Worm (Caenorhabditis elegans) whole organism, L1 larva: ENCODE results near the gene pmp-1.
A peak's percentile ranks its signal among the peaks of the same experiment; 100 is the strongest.

Experiments
- C04F5.9 ChIP-seq: sonication (generic microtip); optimal IDR thresholded peaks from 2 replicates; lab custom pipeline; 2016; ENCODE audit warnings: missing genetic modification characterization, missing compliant biosample characterization
- F16B12.6 ChIP-seq: fragments of 150-350 bp; optimal IDR thresholded peaks from 2 replicates; lab custom pipeline; 2014; ENCODE audit warnings: missing biosample characterization, missing genetic modification characterization
- Y116A8C.19 ChIP-seq: sonication (generic microtip); optimal IDR thresholded peaks from 2 replicates; lab custom pipeline; 2016; ENCODE audit warnings: missing compliant biosample characterization, missing genetic modification characterization, borderline replicate concordance
- aha-1 ChIP-seq: fragments of 150-350 bp; optimal IDR thresholded peaks from 2 replicates; lab custom pipeline; 2014; ENCODE audit warnings: missing biosample characterization, missing genetic modification characterization
- ama-1 ChIP-seq: fragments of 150-350 bp; optimal IDR thresholded peaks from 2 replicates; lab custom pipeline; 2014
- blmp-1 ChIP-seq: fragments of 150-350 bp; optimal IDR thresholded peaks from 2 replicates; lab custom pipeline; 2014; ENCODE audit warnings: missing biosample characterization, missing genetic modification characterization
- ceh-8 ChIP-seq: fragments of 200-800 bp; sonication (Bioruptor generic); optimal IDR thresholded peaks from 2 replicates; lab custom pipeline; 2018; ENCODE audit warnings: mild to moderate bottlenecking, missing genetic modification characterization, moderate library complexity, missing compliant biosample characterization
- ceh-88 ChIP-seq: fragments of 200-800 bp; sonication (Bioruptor generic); IDR thresholded peaks from 2 replicates; pipeline ENCODE4 v1.3.6; 2022; ENCODE audit warnings: missing genetic modification characterization, missing compliant biosample characterization
- ceh-90 ChIP-seq: sonication (generic microtip); optimal IDR thresholded peaks from 2 replicates; lab custom pipeline; 2016; ENCODE audit warnings: missing genetic modification characterization, missing compliant biosample characterization
- dpl-1 ChIP-seq, 3 experiments: fragments of 150-350 bp in 2 of 3; sonication (generic microtip) in 1 of 3; optimal IDR thresholded peaks; 2 replicates each; lab custom pipeline; 2014 to 2017; ENCODE audit warnings: missing biosample characterization in 3 of 3, missing genetic modification characterization in 3 of 3, missing genetic modification reagents in 3 of 3
- efl-1 ChIP-seq, 4 experiments: fragments of 150-350 bp; optimal IDR thresholded peaks in 3 of 4; peaks in 1 of 4; 1 replicate in 1 of 4; 2 replicates in 3 of 4; lab custom pipeline; 2014; ENCODE audit warnings: missing biosample characterization in 2 of 4, missing genetic modification characterization in 2 of 4, missing genetic modification reagents in 2 of 4
- efl-3 ChIP-seq: fragments of 200-800 bp; sonication (Bioruptor generic); optimal IDR thresholded peaks from 2 replicates; lab custom pipeline; 2018; ENCODE audit warnings: mild to moderate bottlenecking, missing genetic modification characterization, missing compliant biosample characterization
- egl-13 ChIP-seq: sonication (generic microtip); optimal IDR thresholded peaks from 2 replicates; lab custom pipeline; 2016; ENCODE audit warnings: missing genotype, missing genetic modification reagents, missing genetic modification characterization, missing compliant biosample characterization
- egl-27 ChIP-seq, 2 experiments: fragments of 150-350 bp in 1 of 2; sonication (generic microtip); optimal IDR thresholded peaks; 3 replicates each; lab custom pipeline; 2017 to 2018; ENCODE audit warnings: missing biosample characterization in 2 of 2, missing genetic modification characterization in 2 of 2, missing genetic modification reagents in 2 of 2
- fkh-10 ChIP-seq: sonication (generic microtip); optimal IDR thresholded peaks from 2 replicates; lab custom pipeline; 2017; ENCODE audit warnings: missing biosample characterization, missing genetic modification reagents, missing genetic modification characterization
- fkh-8 ChIP-seq: sonication (generic microtip); optimal IDR thresholded peaks from 2 replicates; lab custom pipeline; 2016; ENCODE audit warnings: mild to moderate bottlenecking, missing genetic modification characterization, missing compliant biosample characterization
- fos-1 ChIP-seq: fragments of 150-350 bp; optimal IDR thresholded peaks from 2 replicates; lab custom pipeline; 2014; ENCODE audit warnings: missing biosample characterization, missing genetic modification characterization
- grh-1 ChIP-seq: fragments of 200-800 bp; sonication (Bioruptor generic); IDR thresholded peaks from 2 replicates; pipeline ENCODE4 v1.3.6; 2022; ENCODE audit warnings: missing genetic modification reagents, missing genetic modification characterization, missing compliant biosample characterization
- hpl-2 ChIP-seq: fragments of 150-350 bp; optimal IDR thresholded peaks from 2 replicates; lab custom pipeline; 2014; ENCODE audit warnings: missing biosample characterization, missing genetic modification reagents, missing genetic modification characterization
- lin-14 ChIP-seq: fragments of 200-800 bp; sonication (Bioruptor generic); optimal IDR thresholded peaks from 2 replicates; lab custom pipeline; 2018; ENCODE audit warnings: mild to moderate bottlenecking, missing genetic modification characterization, moderate library complexity, missing compliant biosample characterization
- lin-35 ChIP-seq, 2 experiments: fragments of 150-350 bp; optimal IDR thresholded peaks; 2 replicates each; lab custom pipeline; 2014; ENCODE audit warnings: missing biosample characterization in 2 of 2, missing genetic modification characterization in 2 of 2, missing genetic modification reagents in 2 of 2
- lin-39 ChIP-seq: fragments of 150-350 bp; optimal IDR thresholded peaks from 2 replicates; lab custom pipeline; 2014; ENCODE audit warnings: missing biosample characterization, missing genetic modification reagents, missing genetic modification characterization
- lsy-2 ChIP-seq, 2 experiments: fragments of 150-350 bp; optimal IDR thresholded peaks; 2 replicates each; lab custom pipeline; 2014; ENCODE audit warnings: missing biosample characterization in 2 of 2, missing genetic modification characterization in 2 of 2
- mab-9 ChIP-seq: fragments of 200-800 bp; sonication (Bioruptor generic); IDR thresholded peaks from 2 replicates; pipeline ENCODE4 v1.3.6; 2022; ENCODE audit warnings: missing genetic modification reagents, missing genetic modification characterization, missing compliant biosample characterization
- mdl-1 ChIP-seq, 2 experiments: fragments of 150-350 bp; optimal IDR thresholded peaks; 2 replicates each; lab custom pipeline; 2014 to 2017; ENCODE audit warnings: missing biosample characterization in 2 of 2, missing genetic modification characterization in 2 of 2, inconsistent platforms in 1 of 2
- mep-1 ChIP-seq: fragments of 150-350 bp; optimal IDR thresholded peaks from 2 replicates; lab custom pipeline; 2014; ENCODE audit warnings: missing biosample characterization, missing genetic modification characterization
- nhr-12 ChIP-seq: sonication (generic microtip); optimal IDR thresholded peaks from 2 replicates; lab custom pipeline; 2017; ENCODE audit warnings: missing biosample characterization, missing genetic modification characterization
- nhr-237 ChIP-seq: fragments of 150-350 bp; optimal IDR thresholded peaks from 2 replicates; lab custom pipeline; 2014; ENCODE audit warnings: missing biosample characterization, missing genetic modification characterization
- nhr-28 ChIP-seq: fragments of 150-350 bp; optimal IDR thresholded peaks from 2 replicates; lab custom pipeline; 2014; ENCODE audit warnings: missing biosample characterization, missing genetic modification characterization
- nhr-47 ChIP-seq: sonication (generic microtip); optimal IDR thresholded peaks from 2 replicates; lab custom pipeline; 2016; ENCODE audit warnings: mild to moderate bottlenecking, missing genetic modification characterization, moderate library complexity, missing compliant biosample characterization
- nhr-71 ChIP-seq: sonication (generic microtip); optimal IDR thresholded peaks from 2 replicates; lab custom pipeline; 2016; ENCODE audit warnings: mild to moderate bottlenecking, missing genetic modification characterization, moderate library complexity, missing compliant biosample characterization
- nhr-84 ChIP-seq: sonication (generic microtip); optimal IDR thresholded peaks from 2 replicates; lab custom pipeline; 2017; ENCODE audit warnings: missing biosample characterization, missing genetic modification characterization
- nhr-90 ChIP-seq: sonication (generic microtip); optimal IDR thresholded peaks from 2 replicates; lab custom pipeline; 2016; ENCODE audit warnings: mild to moderate bottlenecking, missing genetic modification characterization, missing compliant biosample characterization; ENCODE audit not compliant: poor library complexity
- pag-3 ChIP-seq: sonication (generic microtip); optimal IDR thresholded peaks from 2 replicates; lab custom pipeline; 2017; ENCODE audit warnings: missing genetic modification characterization, mild to moderate bottlenecking, missing compliant biosample characterization, antibody characterized with exemption, borderline replicate concordance; ENCODE audit not compliant: insufficient read depth
- pqm-1 ChIP-seq: sonication (generic microtip); optimal IDR thresholded peaks from 3 replicates; lab custom pipeline; 2017; ENCODE audit warnings: missing biosample characterization, missing genetic modification characterization
- sptf-1 ChIP-seq: fragments of 150-350 bp; optimal IDR thresholded peaks from 2 replicates; lab custom pipeline; 2014; ENCODE audit warnings: missing biosample characterization, missing genetic modification characterization
- sup-37 ChIP-seq: fragments of 200-800 bp; sonication (Bioruptor generic); optimal IDR thresholded peaks from 2 replicates; lab custom pipeline; 2018; ENCODE audit warnings: mild to moderate bottlenecking, missing genetic modification characterization, missing compliant biosample characterization
- swsn-7 ChIP-seq: sonication (generic microtip); optimal IDR thresholded peaks from 2 replicates; lab custom pipeline; 2016; ENCODE audit warnings: missing genetic modification characterization, missing compliant biosample characterization
- tbx-2 ChIP-seq: sonication (generic microtip); optimal IDR thresholded peaks from 2 replicates; lab custom pipeline; 2016; ENCODE audit warnings: missing genetic modification characterization, missing compliant biosample characterization
- vab-15 ChIP-seq: sonication (generic microtip); optimal IDR thresholded peaks from 2 replicates; lab custom pipeline; 2017; ENCODE audit warnings: missing genotype, mild to moderate bottlenecking, missing genetic modification characterization, missing compliant biosample characterization

pmp-1 gene

ce11 chrII:6838270-6838878, 45.2 kb downstream of the pmp-1 start:
- no peak for TF ChIP-seq aha-1 (tag; lab: Kevin White, UChicago)
- no peak for TF ChIP-seq sptf-1
- no peak for TF ChIP-seq fkh-10 (GFP tag; lab: Kevin White, UChicago)
- TF ChIP-seq dpl-1 (GFP tag; optimal IDR thresholded peaks at IDR 0.05; lab: Kevin White, UChicago): no peak
- no peak for TF ChIP-seq lin-39
- no peak for TF ChIP-seq nhr-28 (tag; lab: Kevin White, UChicago)
- peak; percentile 15 for TF ChIP-seq nhr-71
- peak; percentile 47 for TF ChIP-seq tbx-2 (tag; lab: Kevin White, UChicago)
- TF ChIP-seq efl-3 (GFP tag; lab: Kevin White, UChicago): no peak
- TF ChIP-seq pqm-1 (tag; lab: Kevin White, UChicago): no peak
- TF ChIP-seq Y116A8C.19 (tag; lab: Kevin White, UChicago): no peak
- TF ChIP-seq swsn-7: no peak
- no peak for TF ChIP-seq pag-3 (tag; lab: Kevin White, UChicago)
- no peak for TF ChIP-seq nhr-90 (tag; lab: Kevin White, UChicago)
- peak; percentile 72 to 84 for TF ChIP-seq egl-27 (tag; optimal IDR thresholded peaks at IDR 0.05; lab: Kevin White, UChicago)
- no peak for TF ChIP-seq ceh-90 (tag; lab: Kevin White, UChicago)
- TF ChIP-seq ceh-8 (GFP tag; lab: Kevin White, UChicago): peak; percentile 58
- no peak for TF ChIP-seq efl-1 (optimal IDR thresholded peaks at IDR 0.05; lab: Kevin White, UChicago)
- TF ChIP-seq efl-1 (GFP tag; optimal IDR thresholded peaks at IDR 0.05 in 1 of 2; lab: Kevin White, UChicago): peak in 1 of 2 experiments; percentile 87
- no peak for TF ChIP-seq hpl-2 (GFP tag; lab: Kevin White, UChicago)
- peak; percentile 41 for TF ChIP-seq fkh-8 (tag; lab: Kevin White, UChicago)
- no peak for TF ChIP-seq C04F5.9 (tag; lab: Kevin White, UChicago)
- no peak for TF ChIP-seq ceh-88 (GFP tag; lab: Robert Waterston, UW)
- peak; percentile 55; the same call in 1 of the 2 replicates for TF ChIP-seq mab-9 (GFP tag; lab: Robert Waterston, UW)
- no peak for TF ChIP-seq lsy-2 (tag; optimal IDR thresholded peaks at IDR 0.05; lab: Kevin White, UChicago)
- no peak for TF ChIP-seq nhr-12
- no peak for TF ChIP-seq nhr-237 (tag; lab: Kevin White, UChicago)
- TF ChIP-seq ama-1 (lab: Kevin White, UChicago): no peak
- TF ChIP-seq mdl-1 (tag; optimal IDR thresholded peaks at IDR 0.05; lab: Kevin White, UChicago): peak in 1 of 2 experiments; percentile 8
- TF ChIP-seq egl-13 (tag; lab: Kevin White, UChicago): no peak
- no peak for TF ChIP-seq grh-1 (GFP tag; lab: Robert Waterston, UW)
- peak; percentile 87 for TF ChIP-seq lin-14
- TF ChIP-seq nhr-84: no peak
- peak; percentile 0 for TF ChIP-seq mep-1
- peak; percentile 67 for TF ChIP-seq blmp-1 (tag; lab: Kevin White, UChicago)
- TF ChIP-seq fos-1: no peak
- no peak for TF ChIP-seq nhr-47 (tag; lab: Kevin White, UChicago)
- TF ChIP-seq lin-35 (GFP tag; optimal IDR thresholded peaks at IDR 0.05; lab: Kevin White, UChicago): no peak
- TF ChIP-seq sup-37 (GFP tag; lab: Kevin White, UChicago): no peak
- TF ChIP-seq F16B12.6 (tag; lab: Kevin White, UChicago): no peak
- TF ChIP-seq vab-15 (tag; lab: Kevin White, UChicago): peak; percentile 41
